Worm (Caenorhabditis elegans) whole organism, L3 larva: ENCODE data around the gene hadb-1.

ENCODE experiments used
- mdl-1 ChIP-seq: fragments of 150-350 bp; optimal IDR thresholded peaks from 2 replicates; lab custom pipeline; 2014; ENCODE audit warnings: missing biosample characterization, missing genetic modification characterization
- nhr-77 ChIP-seq: fragments of 150-350 bp; optimal IDR thresholded peaks from 2 replicates; lab custom pipeline; 2014; ENCODE audit warnings: missing biosample characterization, missing genetic modification characterization
- pqm-1 ChIP-seq: fragments of 150-350 bp; optimal IDR thresholded peaks from 2 replicates; lab custom pipeline; 2017; ENCODE audit warnings: missing biosample characterization, missing genetic modification characterization, inconsistent platforms

DNA sequence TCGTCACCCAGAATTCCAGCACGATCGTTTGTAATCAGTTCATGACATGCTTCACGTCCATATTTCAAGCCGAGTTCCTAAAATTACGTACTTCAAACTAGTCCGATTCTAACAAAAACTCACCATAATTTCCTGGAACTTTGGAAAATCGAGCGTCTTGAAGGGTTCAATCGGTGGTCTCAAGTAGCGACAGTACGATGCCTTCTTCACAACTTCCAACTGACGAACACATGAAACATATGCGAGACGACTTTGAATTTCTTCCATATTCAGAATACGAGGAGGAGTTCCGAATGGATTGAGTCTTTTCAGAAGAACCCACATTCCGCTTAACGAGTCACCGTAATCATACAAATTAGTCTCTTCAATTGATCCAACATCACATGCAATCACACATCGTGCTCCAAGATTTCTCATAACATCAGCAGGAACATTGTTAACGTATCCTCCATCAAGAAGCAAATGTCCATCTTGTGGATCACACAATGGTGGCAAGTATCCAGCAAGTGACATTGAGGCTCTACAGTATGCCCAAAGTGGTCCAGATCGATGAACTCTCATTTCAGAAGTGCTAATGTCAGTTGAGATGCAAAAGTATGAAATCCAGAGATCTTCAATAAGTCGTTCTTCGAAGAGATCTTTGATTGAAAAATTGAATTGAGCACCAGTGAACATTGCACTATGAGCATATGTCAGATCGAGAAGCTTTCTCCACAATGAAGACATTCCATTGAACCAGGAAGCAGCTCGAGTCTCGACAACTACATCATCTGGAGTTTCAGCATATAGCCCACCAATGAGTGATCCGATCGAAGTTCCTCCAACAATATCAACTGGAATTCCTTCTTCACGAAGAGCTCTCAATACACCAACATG lies 38.0 kb upstream of the hadb-1 start:
- TF ChIP-seq pqm-1 (tag; lab: Kevin White, UChicago) (no peak), mdl-1 (tag; lab: Kevin White, UChicago) (no peak), nhr-77 (tag; lab: Kevin White, UChicago) (no peak)
